Worm (Caenorhabditis elegans): Measurements from ENCODE around the gene M03F4.6.

M03F4.6 gene

DNA sequence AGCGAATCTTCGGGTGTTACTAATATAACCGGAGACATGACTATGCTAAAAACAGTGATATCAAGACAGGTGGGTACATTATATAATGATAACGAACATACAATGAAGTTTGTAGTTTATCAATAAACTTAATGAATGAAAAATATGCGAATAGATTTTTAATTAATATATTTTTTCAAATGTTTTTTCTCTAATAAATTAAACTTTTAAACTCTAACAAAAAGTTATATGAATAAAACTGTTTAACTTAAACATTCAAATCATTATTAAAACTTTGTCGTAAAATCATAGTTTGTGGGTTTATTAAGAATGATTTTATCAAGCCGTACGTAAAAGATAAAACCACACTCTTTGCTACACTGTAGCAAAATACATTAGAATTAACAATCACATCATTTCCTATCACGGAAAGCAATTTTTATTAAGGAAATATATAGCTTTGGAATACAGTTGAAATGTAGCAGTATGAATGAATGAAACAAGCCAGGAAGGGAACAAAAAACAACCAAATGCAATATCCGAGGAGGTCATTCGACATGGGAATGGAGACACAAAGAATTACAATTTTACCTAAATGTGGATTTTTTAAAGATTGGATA, 48.1 kb downstream of the M03F4.6 start, which contains the start of gene K05B2.4:
K05B2.4 (minus strand) TSS at position 51 of the 599 bp plus-strand sequence.
- TF ChIP-seq pqm-1 (tag; optimal IDR thresholded peaks at IDR 0.05) (no peak), hlh-30 (tag; optimal IDR thresholded peaks at IDR 0.05; ENCODE audit: insufficient read depth) (no peak)

DNA sequence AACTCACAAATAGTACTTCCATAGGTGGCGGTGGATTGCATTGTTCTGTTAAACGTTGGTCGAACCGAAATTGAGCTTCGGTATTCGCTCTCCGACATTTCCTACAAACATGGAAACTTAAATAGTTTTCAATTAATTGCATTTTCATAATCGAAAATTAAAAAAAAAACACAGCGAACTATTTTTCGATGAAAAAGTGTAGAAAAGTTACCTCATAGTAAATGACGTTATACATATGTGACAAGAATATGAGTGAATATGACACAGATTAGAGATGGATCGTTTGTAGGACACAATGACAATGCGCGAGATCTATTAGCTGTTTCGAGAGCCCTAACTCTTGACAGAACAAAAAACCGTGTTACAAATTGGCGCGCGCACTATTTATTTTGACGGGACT, 53.2 kb downstream of the M03F4.6 start, which contains the start of gene ifa-4:
ifa-4 (minus strand) TSS at position 101 of the 400 bp plus-strand sequence.
- TF ChIP-seq mxl-3 (GFP tag; optimal IDR thresholded peaks at IDR 0.05): no peak
- no peak for TF ChIP-seq D1046.2 (GFP tag; IDR thresholded peaks at IDR 0.05)
- no peak for TF ChIP-seq hlh-30 (tag; optimal IDR thresholded peaks at IDR 0.05; ENCODE audit: insufficient read depth)
- no peak for TF ChIP-seq ceh-44 (GFP tag; IDR thresholded peaks at IDR 0.05)
- no peak for TF ChIP-seq nhr-11 (tag; optimal IDR thresholded peaks at IDR 0.05)
- no peak for TF ChIP-seq lin-1 (GFP tag; IDR thresholded peaks at IDR 0.05)
- no peak for TF ChIP-seq lir-3 (tag; optimal IDR thresholded peaks at IDR 0.05)
- TF ChIP-seq R02D3.7 (tag; optimal IDR thresholded peaks at IDR 0.05): no peak
- TF ChIP-seq gei-8 (GFP tag; optimal IDR thresholded peaks at IDR 0.05): no peak
- no peak for TF ChIP-seq mdt-29 (GFP tag; IDR thresholded peaks at IDR 0.05)

DNA sequence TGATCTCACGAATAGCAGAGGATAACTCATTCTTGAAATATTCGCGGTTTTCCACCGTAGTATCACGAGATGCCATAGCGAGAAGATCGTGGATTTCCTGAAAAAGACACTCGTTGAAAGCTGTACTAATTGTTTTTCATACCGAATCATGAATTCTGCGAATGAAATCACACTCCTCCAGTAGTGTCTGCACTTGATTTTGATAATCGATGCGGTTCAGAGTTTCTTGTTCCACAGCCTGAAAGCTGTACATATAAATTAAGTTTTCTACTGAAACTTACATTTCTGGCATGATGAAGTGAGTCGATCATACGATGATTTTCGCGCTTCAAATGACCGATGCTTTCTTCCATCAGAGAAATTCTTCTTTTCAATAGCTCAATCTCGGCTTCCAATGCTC, 54.7 kb downstream of the M03F4.6 start:
- TF ChIP-seq arid-1 (GFP tag; conservative IDR thresholded peaks at IDR 0.05) (no peak), unc-62 (GFP tag; optimal IDR thresholded peaks at IDR 0.05 in 1 of 2) (peak in 1 of 2 experiments; percentile 81), unc-62 (tag; optimal IDR thresholded peaks at IDR 0.05) (no peak), mep-1 (tag; optimal IDR thresholded peaks at IDR 0.05) (no peak), hif-1 (tag; optimal IDR thresholded peaks at IDR 0.05) (no peak)

All from whole organism, L4 larva.